Worm (Caenorhabditis elegans) whole organism, L3 larva: ENCODE data around the gene ZK632.10.

Experiments used
- R02D3.7 ChIP-seq: fragments of 150-350 bp; optimal IDR thresholded peaks from 2 replicates; lab custom pipeline; 2014; ENCODE audit warnings: missing biosample characterization, missing genetic modification characterization
- aly-2 ChIP-seq: fragments of 150-350 bp; optimal IDR thresholded peaks from 2 replicates; lab custom pipeline; 2014; ENCODE audit warnings: missing biosample characterization, missing genetic modification characterization
- ama-1 ChIP-seq: fragments of 150-350 bp; optimal IDR thresholded peaks from 2 replicates; lab custom pipeline; 2018
- ceh-16 ChIP-seq: sonication (generic microtip); optimal IDR thresholded peaks from 2 replicates; lab custom pipeline; 2017; ENCODE audit warnings: missing biosample characterization, missing genetic modification characterization
- ceh-28 ChIP-seq: fragments of 150-350 bp; optimal IDR thresholded peaks from 2 replicates; lab custom pipeline; 2014; ENCODE audit warnings: missing biosample characterization, missing genetic modification reagents, missing genetic modification characterization
- ceh-82 ChIP-seq: fragments of 150-350 bp; optimal IDR thresholded peaks from 2 replicates; lab custom pipeline; 2014; ENCODE audit warnings: missing biosample characterization, missing genetic modification characterization
- ceh-9 ChIP-seq: sonication (generic microtip); optimal IDR thresholded peaks from 2 replicates; lab custom pipeline; 2018; ENCODE audit warnings: missing biosample characterization, missing genetic modification characterization
- daf-12 ChIP-seq: fragments of 150-350 bp; optimal IDR thresholded peaks from 2 replicates; lab custom pipeline; 2014; ENCODE audit warnings: missing biosample characterization, missing genetic modification reagents, missing genetic modification characterization
- egl-27 ChIP-seq: sonication (generic microtip); optimal IDR thresholded peaks from 4 replicates; lab custom pipeline; 2017; ENCODE audit warnings: missing biosample characterization, missing genetic modification reagents, missing genetic modification characterization
- egl-5 ChIP-seq: fragments of 150-350 bp; optimal IDR thresholded peaks from 2 replicates; lab custom pipeline; 2017; ENCODE audit warnings: missing biosample characterization, missing genetic modification reagents, missing genetic modification characterization, inconsistent platforms
- elt-2 ChIP-seq: sonication (generic microtip); optimal IDR thresholded peaks from 2 replicates; lab custom pipeline; 2016; ENCODE audit warnings: missing genetic modification reagents, mild to moderate bottlenecking, missing genetic modification characterization, missing compliant biosample characterization
- elt-3 ChIP-seq, 3 experiments: fragments of 150-350 bp in 1 of 3; sonication (generic microtip) in 2 of 3; optimal IDR thresholded peaks; 2 replicates in 2 of 3; 4 replicates in 1 of 3; lab custom pipeline; 2014 to 2017; ENCODE audit warnings: missing biosample characterization in 3 of 3, missing genetic modification characterization in 3 of 3
- eor-1 ChIP-seq, 2 experiments: fragments of 150-350 bp; optimal IDR thresholded peaks; 2 replicates each; lab custom pipeline; 2014 to 2018; ENCODE audit warnings: missing biosample characterization in 2 of 2, missing genetic modification characterization in 2 of 2
- fkh-10 ChIP-seq: sonication (generic microtip); optimal IDR thresholded peaks from 2 replicates; lab custom pipeline; 2017; ENCODE audit warnings: missing biosample characterization, missing genetic modification reagents, missing genetic modification characterization
- fos-1 ChIP-seq: fragments of 150-350 bp; optimal IDR thresholded peaks from 2 replicates; lab custom pipeline; 2014; ENCODE audit warnings: missing biosample characterization, missing genetic modification characterization
- jun-1 ChIP-seq: fragments of 150-350 bp; optimal IDR thresholded peaks from 2 replicates; lab custom pipeline; 2014; ENCODE audit warnings: missing biosample characterization, missing genetic modification reagents, missing genetic modification characterization
- lin-15B ChIP-seq: fragments of 150-350 bp; optimal IDR thresholded peaks from 2 replicates; lab custom pipeline; 2014; ENCODE audit warnings: missing biosample characterization, missing genetic modification characterization
- lin-39 ChIP-seq: fragments of 150-350 bp; optimal IDR thresholded peaks from 2 replicates; lab custom pipeline; 2018; ENCODE audit warnings: missing biosample characterization, missing genetic modification reagents, missing genetic modification characterization
- lsy-12 ChIP-seq: sonication (generic microtip); optimal IDR thresholded peaks from 2 replicates; lab custom pipeline; 2016; ENCODE audit warnings: mild to moderate bottlenecking, missing genetic modification characterization, missing compliant biosample characterization
- mdl-1 ChIP-seq: fragments of 150-350 bp; optimal IDR thresholded peaks from 2 replicates; lab custom pipeline; 2014; ENCODE audit warnings: missing biosample characterization, missing genetic modification characterization
- nfya-1 ChIP-seq: sonication (generic microtip); optimal IDR thresholded peaks from 2 replicates; lab custom pipeline; 2017; ENCODE audit warnings: missing genetic modification characterization, mild to moderate bottlenecking, missing compliant biosample characterization, antibody characterized with exemption, moderate library complexity; ENCODE audit not compliant: insufficient read depth
- nhr-12 ChIP-seq: fragments of 150-350 bp; optimal IDR thresholded peaks from 2 replicates; lab custom pipeline; 2014; ENCODE audit warnings: missing biosample characterization, missing genetic modification characterization
- nhr-23 ChIP-seq: fragments of 150-350 bp; optimal IDR thresholded peaks from 2 replicates; lab custom pipeline; 2014; ENCODE audit warnings: missing biosample characterization, missing genetic modification reagents, missing genetic modification characterization
- nhr-237 ChIP-seq: fragments of 150-350 bp; optimal IDR thresholded peaks from 2 replicates; lab custom pipeline; 2014; ENCODE audit warnings: missing biosample characterization, missing genetic modification characterization
- nhr-25 ChIP-seq: sonication (generic microtip); optimal IDR thresholded peaks from 2 replicates; lab custom pipeline; 2017; ENCODE audit warnings: missing biosample characterization, missing genetic modification characterization
- nhr-43 ChIP-seq: sonication (generic microtip); optimal IDR thresholded peaks from 2 replicates; lab custom pipeline; 2016; ENCODE audit warnings: mild to moderate bottlenecking, missing genetic modification characterization, missing compliant biosample characterization; ENCODE audit not compliant: poor library complexity, severe bottlenecking
- nhr-67 ChIP-seq: fragments of 150-350 bp; optimal IDR thresholded peaks from 2 replicates; lab custom pipeline; 2014; ENCODE audit warnings: missing biosample characterization, missing genetic modification characterization
- nhr-76 ChIP-seq: fragments of 150-350 bp; sonication (generic microtip); optimal IDR thresholded peaks from 5 replicates; lab custom pipeline; 2014; ENCODE audit warnings: missing biosample characterization, missing genetic modification characterization
- pha-4 ChIP-seq: fragments of 150-350 bp; optimal IDR thresholded peaks from 2 replicates; lab custom pipeline; 2014; ENCODE audit warnings: missing biosample characterization, missing genetic modification reagents, missing genetic modification characterization
- pqm-1 ChIP-seq: fragments of 150-350 bp; optimal IDR thresholded peaks from 2 replicates; lab custom pipeline; 2017; ENCODE audit warnings: missing biosample characterization, missing genetic modification characterization, inconsistent platforms
- sea-2 ChIP-seq: fragments of 150-350 bp; sonication (generic microtip); optimal IDR thresholded peaks from 4 replicates; lab custom pipeline; 2014; ENCODE audit warnings: missing biosample characterization, missing genetic modification reagents, missing genetic modification characterization
- skn-1 ChIP-seq: fragments of 150-350 bp; optimal IDR thresholded peaks from 2 replicates; lab custom pipeline; 2014; ENCODE audit warnings: missing biosample characterization, missing genetic modification characterization
- snpc-4 ChIP-seq: fragments of 150-350 bp; optimal IDR thresholded peaks from 2 replicates; lab custom pipeline; 2014; ENCODE audit warnings: missing biosample characterization, missing genetic modification characterization
- tbx-2 ChIP-seq: sonication (generic microtip); optimal IDR thresholded peaks from 2 replicates; lab custom pipeline; 2016; ENCODE audit warnings: mild to moderate bottlenecking, missing genetic modification characterization, missing compliant biosample characterization
- unc-39 ChIP-seq: sonication (generic microtip); optimal IDR thresholded peaks from 4 replicates; lab custom pipeline; 2017; ENCODE audit warnings: missing biosample characterization, missing genetic modification characterization
- unc-62 ChIP-seq: fragments of 150-350 bp; sonication (generic microtip); optimal IDR thresholded peaks from 4 replicates; lab custom pipeline; 2014; ENCODE audit warnings: missing biosample characterization, missing genetic modification reagents, missing genetic modification characterization
- zag-1 ChIP-seq: fragments of 150-350 bp; optimal IDR thresholded peaks from 2 replicates; lab custom pipeline; 2014; ENCODE audit warnings: missing biosample characterization, missing genetic modification characterization

The ZK632.10 gene

DNA sequence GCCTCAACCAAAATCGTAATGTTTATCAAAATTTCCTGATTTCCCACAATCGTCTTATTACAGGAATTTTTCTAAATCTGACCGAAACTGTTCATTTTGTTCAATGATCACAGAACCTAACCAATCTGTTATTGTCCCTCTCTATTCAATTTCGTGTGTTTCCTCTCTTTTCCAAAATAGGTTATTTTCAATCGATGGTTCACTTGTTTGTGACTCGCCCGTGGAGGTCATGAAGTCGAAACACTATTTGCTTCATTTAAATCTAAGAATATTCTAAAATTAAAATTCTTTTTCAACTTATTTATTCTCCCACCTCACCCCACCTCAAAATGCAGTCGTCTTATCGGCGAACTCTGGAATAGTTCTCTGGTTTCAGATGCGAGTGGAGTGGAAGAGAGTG lies 23.4 kb upstream of the ZK632.10 start:
- peak; percentile 49 for TF ChIP-seq pqm-1 (tag; lab: Kevin White, UChicago)
- TF ChIP-seq unc-39 (tag; lab: Kevin White, UChicago) = no peak
- peak; percentile 21 for TF ChIP-seq elt-2 (tag; lab: Kevin White, UChicago)
- no peak for TF ChIP-seq tbx-2 (tag; lab: Kevin White, UChicago)

DNA sequence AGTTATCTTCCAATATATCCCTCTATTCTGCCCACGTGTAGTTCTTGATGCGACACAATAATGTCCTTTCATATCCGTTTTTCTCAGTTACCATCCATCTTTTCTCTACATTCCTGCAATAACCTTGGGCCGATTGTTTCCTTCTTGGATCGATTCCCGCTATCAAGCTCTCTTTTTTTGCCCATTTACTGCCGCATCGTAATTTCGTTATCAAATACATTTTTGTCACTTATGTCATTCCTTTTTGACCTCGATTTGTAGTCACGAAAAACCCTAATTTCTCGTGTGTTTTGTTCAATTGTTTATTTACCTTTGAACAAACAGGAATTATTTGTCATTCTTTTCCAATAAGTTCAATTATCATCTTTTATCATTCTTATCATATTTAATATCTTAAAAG lies 22.4 kb upstream of the ZK632.10 start:
- TF ChIP-seq nhr-25 (tag; lab: Kevin White, UChicago) (no peak), pqm-1 (tag; lab: Kevin White, UChicago) (peak; percentile 82), unc-39 (tag; lab: Kevin White, UChicago) (no peak), nhr-23 (no peak), fos-1 (no peak), ama-1 (lab: Kevin White, UChicago) (no peak), ceh-28 (tag; lab: Kevin White, UChicago) (peak; percentile 59), fkh-10 (GFP tag; lab: Kevin White, UChicago) (no peak), skn-1 (tag; lab: Kevin White, UChicago) (peak; percentile 67), nhr-237 (tag; lab: Kevin White, UChicago) (no peak), nhr-76 (tag; lab: Kevin White, UChicago) (no peak), snpc-4 (tag; lab: Kevin White, UChicago) (no peak), R02D3.7 (tag; lab: Kevin White, UChicago) (no peak), elt-3 (tag; optimal IDR thresholded peaks at IDR 0.05; lab: Kevin White, UChicago) (peak in 2 of 3 experiments; percentile 9 to 57), eor-1 (tag; optimal IDR thresholded peaks at IDR 0.05; lab: Kevin White, UChicago) (no peak), jun-1 (tag; lab: Kevin White, UChicago) (no peak), egl-27 (no peak), ceh-82 (tag; lab: Kevin White, UChicago) (no peak), pha-4 (peak; percentile 75), elt-2 (tag; lab: Kevin White, UChicago) (peak; percentile 77), sea-2 (GFP tag; lab: Kevin White, UChicago) (no peak), lin-39 (tag; lab: Kevin White, UChicago) (no peak), nhr-67 (tag; lab: Kevin White, UChicago) (no peak), ceh-16 (tag; lab: Kevin White, UChicago) (no peak), lsy-12 (tag; lab: Kevin White, UChicago) (no peak), ceh-9 (tag; lab: Kevin White, UChicago) (no peak), zag-1 (tag; lab: Kevin White, UChicago) (no peak)

DNA sequence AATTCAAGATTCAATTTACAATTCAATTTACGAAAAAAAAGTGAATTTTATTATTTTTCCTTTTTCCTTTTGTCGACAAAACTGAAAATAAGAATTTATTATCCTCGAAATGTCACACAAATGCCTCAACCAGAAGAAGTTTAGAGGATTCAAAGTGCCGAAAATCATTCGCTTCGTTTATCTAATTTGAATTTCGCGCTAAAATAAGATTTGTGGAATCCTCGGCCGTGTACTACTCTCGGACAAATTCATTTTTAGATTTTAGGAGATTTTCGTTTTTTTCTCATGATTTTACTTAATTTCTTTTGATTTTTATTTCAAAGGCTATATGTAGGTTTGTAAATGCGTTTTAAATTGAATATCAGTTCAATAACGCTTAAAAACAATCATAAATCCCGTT lies 21.1 kb upstream of the ZK632.10 start:
- TF ChIP-seq nfya-1 (tag; lab: Kevin White, UChicago) (no peak), daf-12 (no peak), sea-2 (GFP tag; lab: Kevin White, UChicago) (no peak), fos-1 (no peak), nhr-67 (tag; lab: Kevin White, UChicago) (no peak), unc-62 (GFP tag; lab: Kevin White, UChicago) (no peak), ceh-9 (tag; lab: Kevin White, UChicago) (no peak), nhr-237 (tag; lab: Kevin White, UChicago) (no peak), nhr-25 (tag; lab: Kevin White, UChicago) (no peak), mdl-1 (tag; lab: Kevin White, UChicago) (no peak), zag-1 (tag; lab: Kevin White, UChicago) (no peak), skn-1 (tag; lab: Kevin White, UChicago) (no peak), ama-1 (lab: Kevin White, UChicago) (no peak), lsy-12 (tag; lab: Kevin White, UChicago) (no peak), unc-39 (tag; lab: Kevin White, UChicago) (no peak), pqm-1 (tag; lab: Kevin White, UChicago) (no peak), snpc-4 (tag; lab: Kevin White, UChicago) (no peak), eor-1 (tag; optimal IDR thresholded peaks at IDR 0.05; lab: Kevin White, UChicago) (no peak), nhr-43 (no peak)

DNA sequence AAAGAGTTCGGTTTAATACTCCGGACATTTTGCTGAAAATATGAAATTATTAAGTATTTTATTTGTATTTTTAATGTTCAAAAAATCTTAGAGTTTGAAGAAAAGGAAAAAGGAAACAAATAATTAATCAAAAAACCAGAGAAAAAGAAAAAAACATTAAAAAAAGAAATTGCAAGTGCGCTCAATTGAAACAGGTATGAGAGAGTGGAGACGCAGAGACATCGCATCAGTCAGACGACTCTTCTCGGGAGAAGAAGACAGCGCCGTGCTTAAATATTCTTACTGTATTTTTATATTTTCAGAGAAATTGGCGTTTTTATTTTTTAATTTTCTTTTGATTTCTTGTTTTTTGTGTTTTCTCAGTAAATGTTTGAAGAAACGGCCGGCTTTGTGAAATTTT lies 20.6 kb upstream of the ZK632.10 start, which contains the start of gene mrpl-36:
TSS of gene mrpl-36 (minus strand) at position 34 of the 400 bp plus-strand sequence.
- TF ChIP-seq daf-12 (no peak), nhr-12 (tag; lab: Kevin White, UChicago) (no peak), elt-2 (tag; lab: Kevin White, UChicago) (peak; percentile 0), zag-1 (tag; lab: Kevin White, UChicago) (no peak), aly-2 (tag; lab: Kevin White, UChicago) (no peak), snpc-4 (tag; lab: Kevin White, UChicago) (peak; percentile 5), nhr-25 (tag; lab: Kevin White, UChicago) (no peak), pqm-1 (tag; lab: Kevin White, UChicago) (no peak), nhr-43 (no peak), egl-5 (tag; lab: Kevin White, UChicago) (peak; percentile 20), lin-15B (peak; percentile 73), lsy-12 (tag; lab: Kevin White, UChicago) (no peak), lin-39 (tag; lab: Kevin White, UChicago) (peak; percentile 10), pha-4 (peak; percentile 55), R02D3.7 (tag; lab: Kevin White, UChicago) (no peak), nfya-1 (tag; lab: Kevin White, UChicago) (peak; percentile 64)
